Worm (Caenorhabditis elegans) whole organism, early embryonic: Measurements from ENCODE around the gene lap-1.
A peak's percentile ranks its signal among the peaks of the same experiment; 100 is the strongest.

Source experiments
- F13C5.2 ChIP-seq: sonication (generic microtip); optimal IDR thresholded peaks from 2 replicates; lab custom pipeline; 2017; ENCODE audit warnings: mild to moderate bottlenecking, missing genetic modification characterization, inconsistent platforms, missing compliant biosample characterization
- ama-1 ChIP-seq: fragments of 150-350 bp; optimal IDR thresholded peaks from 2 replicates; lab custom pipeline; 2014
- ceh-36 ChIP-seq: sonication (generic microtip); optimal IDR thresholded peaks from 2 replicates; lab custom pipeline; 2016; ENCODE audit warnings: missing genetic modification characterization, inconsistent platforms, missing compliant biosample characterization
- flt-1 ChIP-seq: fragments of 200-800 bp; sonication (Bioruptor generic); IDR thresholded peaks from 2 replicates; pipeline ENCODE4 v1.3.6; 2022; ENCODE audit warnings: missing genetic modification characterization, missing compliant biosample characterization
- hmbx-1 ChIP-seq: sonication (generic microtip); optimal IDR thresholded peaks from 2 replicates; lab custom pipeline; 2016; ENCODE audit warnings: mild to moderate bottlenecking, missing genetic modification characterization, missing compliant biosample characterization

DNA sequence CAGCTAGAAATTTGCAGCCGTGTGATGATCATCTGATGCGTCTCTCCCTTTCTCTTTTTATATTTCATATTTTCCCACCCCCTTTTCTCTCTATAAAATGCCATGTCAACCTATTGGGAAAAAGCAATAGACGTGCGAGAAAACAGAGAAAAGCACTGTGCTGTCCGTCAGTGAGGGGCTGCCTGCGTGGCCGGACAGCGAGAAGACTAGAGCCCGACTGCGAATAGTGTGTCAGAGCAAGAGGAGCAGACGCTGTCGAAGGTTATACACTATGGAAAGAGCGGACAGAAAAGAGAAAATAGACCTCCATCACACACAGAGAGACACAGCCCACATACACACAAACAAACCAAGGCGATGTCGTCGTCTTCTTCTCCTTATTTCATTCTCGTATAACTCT is 23.3 kb upstream of the lap-1 start:
- TF ChIP-seq flt-1 (no peak), hmbx-1 (tag; lab: Kevin White, UChicago) (no peak), F13C5.2 (tag; lab: Kevin White, UChicago) (peak; percentile 58), ama-1 (no peak), ceh-36 (tag; lab: Kevin White, UChicago) (no peak)
